Worm (Caenorhabditis elegans) whole organism, young adult: ENCODE results near the gene pha-1.

Source experiments
- B0035.1 ChIP-seq: sonication (generic microtip); optimal IDR thresholded peaks from 2 replicates; lab custom pipeline; 2016; ENCODE audit warnings: missing genetic modification characterization, mild to moderate bottlenecking, missing compliant biosample characterization, missing genotype, missing genetic modification reagents
- B0261.1 ChIP-seq: sonication (generic microtip); optimal IDR thresholded peaks from 2 replicates; lab custom pipeline; 2016; ENCODE audit warnings: mild to moderate bottlenecking, missing genetic modification characterization, moderate library complexity, missing compliant biosample characterization
- B0336.3 ChIP-seq: fragments of 200-800 bp; sonication (Bioruptor generic); IDR thresholded peaks from 2 replicates; pipeline ENCODE4 v1.3.6; 2022; ENCODE audit warnings: missing genetic modification characterization, missing compliant biosample characterization
- D2030.7 ChIP-seq: fragments of 200-800 bp; sonication (Bioruptor generic); IDR thresholded peaks from 2 replicates; pipeline ENCODE4 v1.3.6; 2022; ENCODE audit warnings: missing genetic modification reagents, missing genetic modification characterization, missing compliant biosample characterization
- F33H1.4 ChIP-seq: fragments of 200-800 bp; sonication (Bioruptor generic); IDR thresholded peaks from 2 replicates; pipeline ENCODE4 v1.3.6; 2022; ENCODE audit warnings: missing genetic modification reagents, missing genetic modification characterization, missing compliant biosample characterization
- F49E8.2 ChIP-seq: sonication (generic microtip); optimal IDR thresholded peaks from 3 replicates; lab custom pipeline; 2017; ENCODE audit warnings: missing genetic modification characterization, mild to moderate bottlenecking, missing compliant biosample characterization, antibody characterized with exemption, moderate library complexity; ENCODE audit not compliant: insufficient read depth
- F55B11.4 ChIP-seq: sonication (generic microtip); optimal IDR thresholded peaks from 2 replicates; lab custom pipeline; 2016; ENCODE audit warnings: missing compliant biosample characterization, missing genetic modification characterization, borderline replicate concordance; ENCODE audit not compliant: insufficient read depth
- F57A8.1 ChIP-seq: fragments of 200-800 bp; sonication (Bioruptor generic); optimal IDR thresholded peaks from 2 replicates; lab custom pipeline; 2018; ENCODE audit warnings: mild to moderate bottlenecking, missing genetic modification characterization, moderate library complexity, missing compliant biosample characterization
- T26A5.8 ChIP-seq: sonication (generic microtip); optimal IDR thresholded peaks from 2 replicates; lab custom pipeline; 2016; ENCODE audit warnings: missing genetic modification characterization, missing compliant biosample characterization
- Y53F4B.3 ChIP-seq: fragments of 200-800 bp; sonication (Bioruptor generic); IDR thresholded peaks from 2 replicates; pipeline ENCODE4 v1.3.6; 2022; ENCODE audit warnings: missing genetic modification reagents, missing genetic modification characterization, missing compliant biosample characterization
- Y53G8AR.9 ChIP-seq: fragments of 200-800 bp; sonication (Bioruptor generic); conservative IDR thresholded peaks from 2 replicates; pipeline ENCODE4 v1.3.6; 2022; ENCODE audit warnings: missing genetic modification reagents, missing genetic modification characterization, missing compliant biosample characterization
- Y79H2A.3 ChIP-seq: fragments of 200-800 bp; sonication (Bioruptor generic); conservative IDR thresholded peaks from 2 replicates; pipeline ENCODE4 v1.3.6; 2022; ENCODE audit warnings: missing genetic modification reagents, missing genetic modification characterization, missing compliant biosample characterization
- akir-1 ChIP-seq: fragments of 200-800 bp; sonication (Bioruptor generic); optimal IDR thresholded peaks from 2 replicates; lab custom pipeline; 2018; ENCODE audit warnings: mild to moderate bottlenecking, missing genetic modification characterization, moderate library complexity, missing compliant biosample characterization
- aptf-3 ChIP-seq: fragments of 200-800 bp; sonication (Bioruptor generic); IDR thresholded peaks from 2 replicates; pipeline ENCODE4 v1.3.6; 2022; ENCODE audit warnings: missing genetic modification characterization, missing compliant biosample characterization
- atf-7 ChIP-seq: sonication (generic microtip); optimal IDR thresholded peaks from 2 replicates; lab custom pipeline; 2017; ENCODE audit warnings: mild to moderate bottlenecking, missing genetic modification characterization, missing compliant biosample characterization
- attf-3 ChIP-seq: fragments of 200-800 bp; sonication (Bioruptor generic); conservative IDR thresholded peaks from 2 replicates; pipeline ENCODE4 v1.3.6; 2022; ENCODE audit warnings: missing genetic modification reagents, missing genetic modification characterization, missing compliant biosample characterization
- attf-5 ChIP-seq: fragments of 200-800 bp; sonication (Bioruptor generic); optimal IDR thresholded peaks from 2 replicates; lab custom pipeline; 2018; ENCODE audit warnings: mild to moderate bottlenecking, missing genetic modification characterization, missing compliant biosample characterization
- cebp-1 ChIP-seq, 2 experiments: fragments of 200-800 bp in 1 of 2; sonication (Bioruptor generic) in 1 of 2; sonication (generic microtip) in 1 of 2; IDR thresholded peaks in 1 of 2; optimal IDR thresholded peaks in 1 of 2; 2 replicates each; pipeline versions ENCODE4 v1.3.6 to Lab custom; 2017 to 2022; ENCODE audit warnings: missing compliant biosample characterization in 2 of 2, missing genetic modification characterization in 2 of 2, mild to moderate bottlenecking in 1 of 2, missing genetic modification reagents in 1 of 2, moderate library complexity in 1 of 2
- ceh-100 ChIP-seq: fragments of 200-800 bp; sonication (Bioruptor generic); IDR thresholded peaks from 2 replicates; pipeline ENCODE4 v1.3.6; 2022; ENCODE audit warnings: missing genetic modification reagents, missing genetic modification characterization, missing compliant biosample characterization
- ceh-40 ChIP-seq: fragments of 200-800 bp; sonication (Bioruptor generic); IDR thresholded peaks from 2 replicates; pipeline ENCODE4 v1.3.6; 2022; ENCODE audit warnings: missing genetic modification characterization, missing compliant biosample characterization
- ceh-91 ChIP-seq: fragments of 200-800 bp; sonication (Bioruptor generic); IDR thresholded peaks from 2 replicates; pipeline ENCODE4 v1.3.6; 2022; ENCODE audit warnings: missing genetic modification reagents, missing genetic modification characterization, missing compliant biosample characterization
- egrh-3 ChIP-seq: fragments of 200-800 bp; sonication (Bioruptor generic); IDR thresholded peaks from 2 replicates; pipeline ENCODE4 v1.3.6; 2022; ENCODE audit warnings: missing genetic modification reagents, missing genetic modification characterization, missing compliant biosample characterization
- ets-4 ChIP-seq: fragments of 200-800 bp; sonication (Bioruptor generic); optimal IDR thresholded peaks from 2 replicates; lab custom pipeline; 2018; ENCODE audit warnings: mild to moderate bottlenecking, missing genetic modification characterization, missing compliant biosample characterization
- gei-17 ChIP-seq: fragments of 200-800 bp; sonication (Bioruptor generic); optimal IDR thresholded peaks from 2 replicates; lab custom pipeline; 2018; ENCODE audit warnings: mild to moderate bottlenecking, missing genetic modification characterization, missing compliant biosample characterization
- hsf-1 ChIP-seq: fragments of 200-800 bp; sonication (Bioruptor generic); IDR thresholded peaks from 2 replicates; pipeline ENCODE4 v1.3.6; 2022; ENCODE audit warnings: missing genetic modification reagents, missing genetic modification characterization, missing compliant biosample characterization
- lag-1 ChIP-seq: fragments of 200-800 bp; sonication (Bioruptor generic); IDR thresholded peaks from 2 replicates; pipeline ENCODE4 v1.3.6; 2022; ENCODE audit warnings: missing genetic modification reagents, missing genetic modification characterization, missing compliant biosample characterization
- lin-40 ChIP-seq: sonication (generic microtip); optimal IDR thresholded peaks from 2 replicates; lab custom pipeline; 2016; ENCODE audit warnings: missing genetic modification characterization, mild to moderate bottlenecking, missing compliant biosample characterization, missing genotype, missing genetic modification reagents
- lir-1 ChIP-seq: fragments of 200-800 bp; sonication (Bioruptor generic); conservative IDR thresholded peaks from 2 replicates; pipeline ENCODE4 v1.3.6; 2022; ENCODE audit warnings: missing genetic modification reagents, missing genetic modification characterization, missing compliant biosample characterization
- lsy-27 ChIP-seq: sonication (generic microtip); optimal IDR thresholded peaks from 2 replicates; lab custom pipeline; 2017; ENCODE audit warnings: missing genetic modification characterization, mild to moderate bottlenecking, missing compliant biosample characterization, antibody characterized with exemption, missing genotype, borderline replicate concordance; ENCODE audit not compliant: insufficient read depth
- madf-6 ChIP-seq: fragments of 200-800 bp; sonication (Bioruptor generic); IDR thresholded peaks from 2 replicates; pipeline ENCODE4 v1.3.6; 2022; ENCODE audit warnings: missing genetic modification reagents, missing genetic modification characterization, missing compliant biosample characterization
- mcd-1 ChIP-seq: fragments of 200-800 bp; sonication (Bioruptor generic); IDR thresholded peaks from 2 replicates; pipeline ENCODE4 v1.3.6; 2022; ENCODE audit warnings: missing genetic modification reagents, missing genetic modification characterization, missing compliant biosample characterization
- mel-28 ChIP-seq: sonication (generic microtip); optimal IDR thresholded peaks from 2 replicates; lab custom pipeline; 2016; ENCODE audit warnings: borderline replicate concordance, mild to moderate bottlenecking, missing genetic modification characterization, missing compliant biosample characterization
- mxl-1 ChIP-seq: sonication (generic microtip); optimal IDR thresholded peaks from 2 replicates; lab custom pipeline; 2016; ENCODE audit warnings: missing genetic modification characterization, missing compliant biosample characterization
- nfya-2 ChIP-seq: fragments of 200-800 bp; sonication (Bioruptor generic); IDR thresholded peaks from 2 replicates; pipeline ENCODE4 v1.3.6; 2022; ENCODE audit warnings: missing genetic modification reagents, missing genetic modification characterization, missing compliant biosample characterization
- nfyb-1 ChIP-seq: fragments of 200-800 bp; sonication (Bioruptor generic); IDR thresholded peaks from 2 replicates; pipeline ENCODE4 v1.3.6; 2022; ENCODE audit warnings: missing genetic modification reagents, missing genetic modification characterization, missing compliant biosample characterization
- nhr-120 ChIP-seq: fragments of 200-800 bp; sonication (Bioruptor generic); IDR thresholded peaks from 2 replicates; pipeline ENCODE4 v1.3.6; 2022; ENCODE audit warnings: missing genetic modification characterization, missing compliant biosample characterization
- pha-4 ChIP-seq: fragments of 150-350 bp; sonication (generic microtip); optimal IDR thresholded peaks from 2 replicates; lab custom pipeline; 2014; ENCODE audit warnings: missing biosample characterization, missing genetic modification reagents, missing genetic modification characterization
- repo-1 ChIP-seq: sonication (generic microtip); optimal IDR thresholded peaks from 2 replicates; lab custom pipeline; 2017; ENCODE audit warnings: mild to moderate bottlenecking, missing genetic modification characterization, missing compliant biosample characterization
- snpc-1.1 ChIP-seq: sonication (generic microtip); optimal IDR thresholded peaks from 2 replicates; lab custom pipeline; 2017; ENCODE audit warnings: missing genetic modification characterization, mild to moderate bottlenecking, missing compliant biosample characterization, antibody characterized with exemption, moderate library complexity, missing genotype, missing genetic modification reagents; ENCODE audit not compliant: insufficient read depth
- snpc-4 ChIP-seq, 5 experiments: fragments of 150-350 bp in 1 of 5; sonication (generic microtip) in 4 of 5; optimal IDR thresholded peaks; 2 replicates each; lab custom pipeline; 2014 to 2018; ENCODE audit warnings: missing genetic modification characterization in 5 of 5, missing biosample characterization in 3 of 5, antibody characterized with exemption in 2 of 5, mild to moderate bottlenecking in 2 of 5, missing compliant biosample characterization in 2 of 5, missing genotype in 2 of 5, moderate library complexity in 2 of 5, missing genetic modification reagents in 1 of 5
- sptf-2 ChIP-seq: fragments of 200-800 bp; sonication (Bioruptor generic); optimal IDR thresholded peaks from 2 replicates; lab custom pipeline; 2018; ENCODE audit warnings: mild to moderate bottlenecking, missing genetic modification characterization, missing compliant biosample characterization
- tbx-9 ChIP-seq: sonication (generic microtip); optimal IDR thresholded peaks from 2 replicates; lab custom pipeline; 2016; ENCODE audit warnings: borderline replicate concordance, missing genetic modification characterization, inconsistent platforms, missing compliant biosample characterization
- ztf-18 ChIP-seq: sonication (generic microtip); optimal IDR thresholded peaks from 2 replicates; lab custom pipeline; 2016; ENCODE audit warnings: missing genotype, mild to moderate bottlenecking, missing genetic modification characterization, missing compliant biosample characterization
- ztf-3 ChIP-seq: fragments of 200-800 bp; sonication (Bioruptor generic); optimal IDR thresholded peaks from 2 replicates; lab custom pipeline; 2018; ENCODE audit warnings: mild to moderate bottlenecking, missing genetic modification characterization, missing compliant biosample characterization

The pha-1 gene

ce11 chrIII:11119176-11119853, 12.3 kb upstream of the pha-1 start, which contains the start of the genes sup-35 and Y48A6C.4 (continued):
- TF ChIP-seq Y53G8AR.9 (GFP tag; lab: Robert Waterston, UW) (no peak), mcd-1 (GFP tag; lab: Robert Waterston, UW) (peak; percentile 92), attf-5 (GFP tag; lab: Kevin White, UChicago) (peak; percentile 80), tbx-9 (tag; lab: Kevin White, UChicago) (no peak), attf-3 (no peak), atf-7 (no peak), F55B11.4 (no peak), lin-40 (tag; lab: Kevin White, UChicago) (peak; percentile 77), B0261.1 (no peak), snpc-4 (GFP tag; optimal IDR thresholded peaks at IDR 0.05; lab: Kevin White, UChicago) (no peak), snpc-4 (tag; optimal IDR thresholded peaks at IDR 0.05; lab: Kevin White, UChicago) (peak in 3 of 4 experiments; percentile 32 to 77 (median 73)), B0336.3 (GFP tag; lab: Robert Waterston, UW) (0 out of 2 replicates have a peak, but pooled peaks have one; percentile 15), cebp-1 (GFP tag; IDR thresholded peaks at IDR 0.05; lab: Robert Waterston, UW) (no peak), cebp-1 (tag; optimal IDR thresholded peaks at IDR 0.05; lab: Kevin White, UChicago) (peak; percentile 49), D2030.7 (GFP tag; lab: Robert Waterston, UW) (peak; percentile 92), B0035.1 (tag; lab: Kevin White, UChicago) (no peak), repo-1 (no peak), nhr-120 (GFP tag; lab: Robert Waterston, UW) (no peak), ztf-3 (no peak), lag-1 (GFP tag; lab: Robert Waterston, UW) (no peak), F49E8.2 (tag; lab: Kevin White, UChicago) (no peak), ceh-91 (peak; percentile 81), aptf-3 (GFP tag; lab: Robert Waterston, UW) (no peak), lir-1 (GFP tag; lab: Robert Waterston, UW) (no peak), Y79H2A.3 (GFP tag; lab: Robert Waterston, UW) (no peak), pha-4 (tag; lab: Kevin White, UChicago) (peak; percentile 12), T26A5.8 (tag; lab: Kevin White, UChicago) (no peak), nfyb-1 (GFP tag; lab: Robert Waterston, UW) (no peak), snpc-1.1 (tag; lab: Kevin White, UChicago) (peak; percentile 84), mxl-1 (tag; lab: Kevin White, UChicago) (no peak), lsy-27 (no peak), F33H1.4 (GFP tag; lab: Robert Waterston, UW) (peak; percentile 45; the same call in 1 of the 2 replicates), ceh-40 (no peak), gei-17 (GFP tag; lab: Kevin White, UChicago) (no peak), madf-6 (peak; percentile 87), nfya-2 (GFP tag; lab: Robert Waterston, UW) (no peak), F57A8.1 (no peak), akir-1 (no peak), egrh-3 (GFP tag; lab: Robert Waterston, UW) (no peak), Y53F4B.3 (GFP tag; lab: Robert Waterston, UW) (no peak), sptf-2 (GFP tag; lab: Kevin White, UChicago) (no peak), mel-28 (tag; lab: Kevin White, UChicago) (no peak), ztf-18 (tag; lab: Kevin White, UChicago) (peak; percentile 44), ceh-100 (GFP tag; lab: Robert Waterston, UW) (peak; percentile 97), hsf-1 (GFP tag; lab: Robert Waterston, UW) (no peak), ets-4 (GFP tag; lab: Kevin White, UChicago) (no peak)
